Fruit fly (Drosophila melanogaster) S2 (cell line): ENCODE measurements around the gene CG12986.

Source experiments
- CG8478 ChIP-seq: fragments of >200 bp; optimal IDR thresholded peaks from 2 replicates; lab custom pipeline; 2018
- CTCF ChIP-seq, 2 experiments: fragments of >200 bp; optimal IDR thresholded peaks; 2 replicates each; lab custom pipeline; 2018

DNA sequence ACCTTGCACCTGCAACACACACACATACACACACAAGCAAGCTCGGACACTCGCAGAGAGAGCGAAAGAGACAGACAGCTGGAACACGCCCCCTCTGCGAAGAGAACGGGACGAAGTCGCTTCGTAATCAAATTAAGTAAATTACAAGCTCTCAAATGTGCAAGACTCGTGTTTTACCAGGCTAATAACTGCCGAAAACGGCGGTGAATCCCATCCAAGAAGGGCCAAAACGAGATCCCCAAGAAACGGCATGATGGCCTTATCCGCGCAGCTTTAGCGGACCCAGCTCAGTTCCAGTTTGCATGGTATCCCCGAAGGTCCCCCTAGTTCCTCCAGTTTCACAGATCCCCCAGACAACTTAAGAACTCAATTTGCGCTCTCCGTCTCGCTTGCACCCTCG is 15.4 kb downstream of the CG12986 start:
- no peak for TF ChIP-seq CG8478 (lab: Kevin White, UChicago)
- no peak for TF ChIP-seq CTCF (optimal IDR thresholded peaks at IDR 0.05; lab: Kevin White, UChicago)
